Worm (Caenorhabditis elegans): ENCODE results near the gene toca-2.

- no peak for TF ChIP-seq dpl-1 (GFP tag; optimal IDR thresholded peaks at IDR 0.05)
- TF ChIP-seq mes-2 (tag; optimal IDR thresholded peaks at IDR 0.05; ENCODE audit: poor library complexity, severe bottlenecking): no peak
- no peak for TF ChIP-seq fkh-10 (GFP tag; optimal IDR thresholded peaks at IDR 0.05)
- no peak for TF ChIP-seq Y105C5A.15 (GFP tag; IDR thresholded peaks at IDR 0.05)
- no peak for TF ChIP-seq duxl-1 (tag; optimal IDR thresholded peaks at IDR 0.05; ENCODE audit: poor library complexity)
- TF ChIP-seq snpc-4 (tag; optimal IDR thresholded peaks at IDR 0.05): no peak
- TF ChIP-seq ama-1 (optimal IDR thresholded peaks at IDR 0.05): no peak
- TF ChIP-seq hlh-11 (tag; optimal IDR thresholded peaks at IDR 0.05): no peak
- TF ChIP-seq F49E8.2 (tag; optimal IDR thresholded peaks at IDR 0.05; ENCODE audit: borderline replicate concordance): no peak
- TF ChIP-seq ceh-20 (GFP tag; IDR thresholded peaks at IDR 0.05): no peak
Measured at ce11 chrIII:13731589-13731988, 24.1 kb upstream of the toca-2 start, which contains the start of gene W06F12.2.

Measured in whole organism, L4 larva.